Fruit fly (Drosophila melanogaster) whole organism, embryonic: Measurements from ENCODE around the gene Ubqn.
A peak's percentile ranks its signal among the peaks of the same experiment; 100 is the strongest.

Source experiments
- Adf1 ChIP-seq: fragments of 200-800 bp; sonication (Bioruptor generic); IDR thresholded peaks from 2 replicates; pipeline ENCODE4 v1.3.6; 2022; ENCODE audit warnings: missing biosample characterization, missing genetic modification characterization
- BtbVII ChIP-seq: fragments of 200-800 bp; sonication (Bioruptor generic); optimal IDR thresholded peaks from 3 replicates; lab custom pipeline; 2017; ENCODE audit warnings: missing biosample characterization, mild to moderate bottlenecking, missing genetic modification characterization
- Bteb2 ChIP-seq: fragments of 200-800 bp; sonication (Bioruptor generic); optimal IDR thresholded peaks from 2 replicates; lab custom pipeline; 2016; ENCODE audit warnings: missing biosample characterization, missing genetic modification characterization
- CG10431 ChIP-seq: fragments of 200-800 bp; sonication (Bioruptor generic); optimal IDR thresholded peaks from 3 replicates; lab custom pipeline; 2018; ENCODE audit warnings: missing biosample characterization, mild to moderate bottlenecking, missing genetic modification characterization
- CG10543 ChIP-seq: fragments of 200-800 bp; sonication (Bioruptor generic); optimal IDR thresholded peaks from 3 replicates; lab custom pipeline; 2017; ENCODE audit warnings: missing biosample characterization, mild to moderate bottlenecking, missing genetic modification characterization, moderate library complexity
- CG14014 ChIP-seq: fragments of 200-800 bp; sonication (Bioruptor generic); IDR thresholded peaks from 2 replicates; pipeline ENCODE4 v1.3.6; 2022; ENCODE audit warnings: missing biosample characterization, missing genetic modification characterization
- CG15479 ChIP-seq: fragments of 200-800 bp; sonication (Bioruptor generic); optimal IDR thresholded peaks from 3 replicates; lab custom pipeline; 2019; ENCODE audit warnings: missing biosample characterization, mild to moderate bottlenecking, missing genetic modification characterization, moderate library complexity
- CG17385 ChIP-seq: fragments of 200-800 bp; sonication (Bioruptor generic); optimal IDR thresholded peaks from 3 replicates; lab custom pipeline; 2018; ENCODE audit warnings: missing biosample characterization, mild to moderate bottlenecking, missing genetic modification characterization
- CG18599 ChIP-seq: fragments of 200-800 bp; sonication (Bioruptor generic); optimal IDR thresholded peaks from 3 replicates; lab custom pipeline; 2017; ENCODE audit warnings: missing biosample characterization, missing genetic modification characterization, mild to moderate bottlenecking, moderate library complexity, missing genetic modification reagents
- CG3163 ChIP-seq: fragments of 200-800 bp; sonication (Bioruptor generic); optimal IDR thresholded peaks from 3 replicates; lab custom pipeline; 2016; ENCODE audit warnings: missing biosample characterization, missing genetic modification characterization
- CG34224 ChIP-seq: fragments of 200-800 bp; sonication (Bioruptor generic); IDR thresholded peaks from 3 replicates; pipeline ENCODE4 v1.3.6; 2022; ENCODE audit warnings: missing biosample characterization, missing genetic modification characterization; ENCODE audit not compliant: partially characterized antibody
- CG34376 ChIP-seq: fragments of 200-800 bp; sonication (Bioruptor generic); optimal IDR thresholded peaks from 2 replicates; lab custom pipeline; 2018; ENCODE audit warnings: missing biosample characterization, mild to moderate bottlenecking, missing genetic modification characterization
- CG4360 ChIP-seq: fragments of 200-800 bp; sonication (Bioruptor generic); IDR thresholded peaks from 2 replicates; pipeline ENCODE4 v1.3.6; 2022; ENCODE audit warnings: missing biosample characterization, missing genetic modification characterization
- CG6175 ChIP-seq: fragments of 200-800 bp; sonication (Bioruptor generic); IDR thresholded peaks from 3 replicates; pipeline ENCODE4 v1.3.6; 2022; ENCODE audit warnings: missing biosample characterization, missing genetic modification characterization
- CG8478 ChIP-seq: fragments of >200 bp; optimal IDR thresholded peaks from 2 replicates; lab custom pipeline; 2018
- CG9727 ChIP-seq: fragments of 200-800 bp; sonication (Bioruptor generic); optimal IDR thresholded peaks from 3 replicates; lab custom pipeline; 2017; ENCODE audit warnings: missing biosample characterization, mild to moderate bottlenecking, missing genetic modification characterization
- D ChIP-seq, 2 experiments: fragments of 200-800 bp in 1 of 2; fragments of >200 bp in 1 of 2; sonication (Bioruptor generic) in 1 of 2; optimal IDR thresholded peaks; 2 replicates in 1 of 2; 3 replicates in 1 of 2; lab custom pipeline; 2017; ENCODE audit warnings: mild to moderate bottlenecking in 1 of 2, missing biosample characterization in 1 of 2, missing genetic modification characterization in 1 of 2, missing genetic modification reagents in 1 of 2
- Deaf1 ChIP-seq: fragments of 200-800 bp; optimal IDR thresholded peaks from 3 replicates; lab custom pipeline; 2019; ENCODE audit warnings: missing biosample characterization, mild to moderate bottlenecking, missing genetic modification characterization, moderate library complexity
- Dll ChIP-seq: fragments of 200-800 bp; sonication (Bioruptor generic); IDR thresholded peaks from 4 replicates; pipeline ENCODE4 v1.3.6; 2022; ENCODE audit warnings: missing biosample characterization, missing genetic modification characterization; ENCODE audit not compliant: partially characterized antibody
- Drgx ChIP-seq: fragments of 200-800 bp; sonication (Bioruptor generic); IDR thresholded peaks from 2 replicates; pipeline ENCODE4 v1.3.6; 2022; ENCODE audit warnings: missing biosample characterization, missing genetic modification characterization
- H2.0 ChIP-seq: fragments of 200-800 bp; sonication (Bioruptor generic); IDR thresholded peaks from 2 replicates; pipeline ENCODE4 v1.3.6; 2022; ENCODE audit warnings: missing biosample characterization, missing genetic modification characterization
- HLHmδ ChIP-seq: fragments of 200-800 bp; sonication (Bioruptor generic); optimal IDR thresholded peaks from 2 replicates; lab custom pipeline; 2018; ENCODE audit warnings: missing biosample characterization, mild to moderate bottlenecking, missing genetic modification characterization, moderate library complexity
- HmgD ChIP-seq: fragments of 200-800 bp; sonication (Bioruptor generic); optimal IDR thresholded peaks from 3 replicates; lab custom pipeline; 2016; ENCODE audit warnings: missing biosample characterization, missing genetic modification characterization
- HmgZ ChIP-seq: fragments of 200-800 bp; sonication (Bioruptor generic); optimal IDR thresholded peaks from 2 replicates; lab custom pipeline; 2018; ENCODE audit warnings: missing biosample characterization, mild to moderate bottlenecking, missing genetic modification characterization
- Lhr ChIP-seq: fragments of 200-800 bp; sonication (Bioruptor generic); optimal IDR thresholded peaks from 3 replicates; lab custom pipeline; 2017; ENCODE audit warnings: mild to moderate bottlenecking, missing biosample characterization, missing genetic modification reagents, missing genetic modification characterization
- MESR4 ChIP-seq: fragments of 200-800 bp; sonication (Bioruptor generic); optimal IDR thresholded peaks from 2 replicates; lab custom pipeline; 2018; ENCODE audit warnings: missing biosample characterization, mild to moderate bottlenecking, missing genetic modification characterization, moderate library complexity
- Med ChIP-seq: fragments of 200-800 bp; sonication (Bioruptor generic); peaks from one replicate; lab custom pipeline; 2016; ENCODE audit warnings: missing biosample characterization, missing genetic modification characterization, mild to moderate bottlenecking, inconsistent platforms, moderate library complexity
- Myb ChIP-seq: fragments of 200-800 bp; sonication (Bioruptor generic); optimal IDR thresholded peaks from 2 replicates; lab custom pipeline; 2016; ENCODE audit warnings: missing biosample characterization, missing genetic modification characterization
- Nf-YA ChIP-seq: fragments of 200-800 bp; sonication (Bioruptor generic); IDR thresholded peaks from 2 replicates; pipeline ENCODE4 v1.3.6; 2022; ENCODE audit warnings: missing biosample characterization, missing genetic modification characterization
- Opbp ChIP-seq: fragments of 200-800 bp; sonication (Bioruptor generic); IDR thresholded peaks from 3 replicates; pipeline ENCODE4 v1.3.6; 2022; ENCODE audit warnings: missing biosample characterization, missing genetic modification characterization; ENCODE audit not compliant: partially characterized antibody
- Sox102F ChIP-seq: fragments of 200-800 bp; sonication (Bioruptor generic); optimal IDR thresholded peaks from 2 replicates; lab custom pipeline; 2018; ENCODE audit warnings: missing biosample characterization, mild to moderate bottlenecking, missing genetic modification characterization, moderate library complexity
- Sry-δ ChIP-seq: fragments of 200-800 bp; sonication (Bioruptor generic); optimal IDR thresholded peaks from 2 replicates; lab custom pipeline; 2016; ENCODE audit warnings: missing biosample characterization, missing genetic modification characterization
- Tbp ChIP-seq: fragments of >200 bp; optimal IDR thresholded peaks from 2 replicates; lab custom pipeline; 2018; ENCODE audit warnings: missing biosample characterization, missing genetic modification characterization
- Xbp1 ChIP-seq: fragments of 200-800 bp; sonication (Bioruptor generic); optimal IDR thresholded peaks from 3 replicates; lab custom pipeline; 2016; ENCODE audit warnings: missing biosample characterization, mild to moderate bottlenecking, missing genetic modification characterization
- YL-1 ChIP-seq: fragments of 200-800 bp; sonication (Bioruptor generic); optimal IDR thresholded peaks from 3 replicates; lab custom pipeline; 2017; ENCODE audit warnings: missing biosample characterization, mild to moderate bottlenecking, missing genetic modification characterization
- cg ChIP-seq: fragments of 200-800 bp; sonication (Bioruptor generic); optimal IDR thresholded peaks from 3 replicates; lab custom pipeline; 2019; ENCODE audit warnings: missing biosample characterization, mild to moderate bottlenecking, missing genetic modification characterization, moderate library complexity
- chinmo ChIP-seq: fragments of 200-800 bp; sonication (Bioruptor generic); IDR thresholded peaks from 4 replicates; pipeline ENCODE4 v1.3.6; 2022; ENCODE audit warnings: missing biosample characterization, missing genetic modification characterization; ENCODE audit not compliant: partially characterized antibody
- chm ChIP-seq: fragments of 200-800 bp; sonication (Bioruptor generic); IDR thresholded peaks from 2 replicates; pipeline ENCODE4 v1.3.6; 2022; ENCODE audit warnings: missing biosample characterization, missing genetic modification characterization
- dmrt99B ChIP-seq: fragments of 200-800 bp; sonication (Bioruptor generic); optimal IDR thresholded peaks from 2 replicates; lab custom pipeline; 2018; ENCODE audit warnings: missing biosample characterization, mild to moderate bottlenecking, missing genetic modification characterization, moderate library complexity
- gcm ChIP-seq: fragments of 200-800 bp; sonication (Bioruptor generic); optimal IDR thresholded peaks from 2 replicates; lab custom pipeline; 2019; ENCODE audit warnings: missing biosample characterization, mild to moderate bottlenecking, missing genetic modification characterization, moderate library complexity
- lola ChIP-seq, 3 experiments: fragments of >200 bp in 2 of 3; fragments of 200-800 bp in 1 of 3; sonication (Bioruptor generic) in 1 of 3; optimal IDR thresholded peaks; 2 replicates each; lab custom pipeline; 2017 to 2019; ENCODE audit warnings: missing biosample characterization in 3 of 3, missing genetic modification characterization in 3 of 3, mild to moderate bottlenecking in 1 of 3, moderate library complexity in 1 of 3
- pros ChIP-seq: fragments of 200-800 bp; sonication (Bioruptor generic); optimal IDR thresholded peaks from 3 replicates; lab custom pipeline; 2019; ENCODE audit warnings: missing biosample characterization, mild to moderate bottlenecking, missing genetic modification characterization, moderate library complexity
- sens ChIP-seq: fragments of 200-800 bp; sonication (Bioruptor generic); peaks from one replicate; lab custom pipeline; 2016; ENCODE audit warnings: missing biosample characterization, missing genetic modification characterization
- tll ChIP-seq, 2 experiments: fragments of 200-800 bp in 1 of 2; fragments of >200 bp in 1 of 2; sonication (Bioruptor generic) in 1 of 2; optimal IDR thresholded peaks; 2 replicates each; lab custom pipeline; 2017 to 2019; ENCODE audit warnings: missing biosample characterization in 2 of 2, missing genetic modification characterization in 2 of 2, mild to moderate bottlenecking in 1 of 2, moderate library complexity in 1 of 2

Ubqn gene

DNA sequence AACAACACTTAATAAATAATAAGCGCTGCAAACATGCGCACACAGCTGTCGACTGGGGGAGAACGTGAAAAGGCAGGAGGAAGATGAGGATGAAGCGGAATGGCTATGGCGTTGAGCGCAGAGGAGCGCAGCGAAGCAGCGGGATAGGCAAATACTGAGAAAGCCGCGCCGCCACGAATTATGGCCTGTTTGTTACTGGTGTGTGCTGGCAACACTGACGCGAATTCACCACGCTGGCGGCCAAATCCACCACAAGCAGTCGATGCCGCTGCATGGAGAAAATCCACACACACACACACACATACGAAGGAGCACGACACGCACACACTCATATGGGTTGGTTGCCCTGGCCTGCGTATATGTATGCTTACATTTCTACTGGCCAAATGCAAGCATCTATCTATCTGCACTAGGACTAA is 46.6 kb upstream of the Ubqn start (continued):
- no peak for TF ChIP-seq gcm (GFP tag; lab: Kevin White, UChicago)
- no peak for TF ChIP-seq Bteb2 (GFP tag; lab: Kevin White, UChicago)
- peak; percentile 10 for TF ChIP-seq HmgD (GFP tag; lab: Kevin White, UChicago)
- TF ChIP-seq Sry-δ (GFP tag; lab: Kevin White, UChicago), result no peak
- no peak for TF ChIP-seq CG9727 (GFP tag; lab: Kevin White, UChicago)
- TF ChIP-seq Myb (GFP tag; lab: Kevin White, UChicago), result no peak
- no peak for TF ChIP-seq CG10431 (GFP tag; lab: Kevin White, UChicago)
- peak; percentile 80 for TF ChIP-seq HLHmδ (GFP tag; lab: Kevin White, UChicago)
- no peak for TF ChIP-seq tll (GFP tag; optimal IDR thresholded peaks at IDR 0.05; lab: Kevin White, UChicago)

DNA sequence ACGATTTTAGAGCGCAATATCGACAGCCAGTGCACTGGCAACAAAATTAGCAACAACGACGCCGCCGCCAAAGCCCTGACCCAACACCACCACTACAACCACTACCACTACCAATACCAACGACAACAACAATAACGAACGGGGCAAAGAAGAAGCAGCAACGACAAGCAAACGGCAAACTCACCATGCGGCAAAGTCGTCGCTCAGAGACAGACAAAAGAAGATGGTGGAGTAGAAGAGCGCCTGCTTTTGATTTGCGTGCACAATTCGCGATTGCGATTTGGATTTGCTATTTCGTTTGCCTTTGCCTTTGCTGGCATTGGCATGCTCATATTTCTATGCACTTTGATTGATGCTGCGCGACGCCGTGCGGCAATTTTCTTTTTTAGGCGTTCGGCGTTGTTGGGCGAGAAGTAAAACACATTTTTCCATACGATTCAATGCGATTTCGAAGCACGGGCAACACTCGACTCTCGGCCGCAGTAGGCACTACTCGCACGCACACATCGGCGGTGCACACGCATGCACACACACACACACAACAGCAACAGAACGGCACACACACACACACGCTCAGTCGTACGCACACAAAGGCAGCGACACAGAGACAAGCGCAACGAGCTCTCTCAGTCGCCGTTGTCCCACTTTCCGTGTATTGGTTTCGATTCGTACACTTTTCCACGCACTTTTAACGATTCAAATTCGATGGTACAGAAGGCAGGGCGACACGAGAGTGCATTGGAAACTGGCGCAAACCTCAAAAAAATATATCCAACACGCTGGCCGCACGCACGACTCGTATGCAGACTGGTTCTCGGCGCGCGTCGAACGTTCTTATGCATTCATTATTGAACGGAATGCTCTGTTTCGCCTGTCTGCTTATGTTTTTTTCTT is 45.9 kb upstream of the Ubqn start:
- peak; percentile 47 for TF ChIP-seq Tbp (GFP tag; lab: Kevin White, UChicago)
- no peak for TF ChIP-seq BtbVII (GFP tag; lab: Kevin White, UChicago)
- peak; percentile 90 for TF ChIP-seq MESR4 (GFP tag; lab: Kevin White, UChicago)
- TF ChIP-seq CG18599 (GFP tag; lab: Kevin White, UChicago), result peak; percentile 4
- peak; percentile 96 for TF ChIP-seq cg (GFP tag; lab: Kevin White, UChicago)
- TF ChIP-seq Dll (GFP tag; lab: Robert Waterston, UW), result 0 out of 4 replicates have a peak, but pooled peaks have one; percentile 15
- peak; percentile 88; the same call in 2 of the 4 replicates for TF ChIP-seq chinmo (GFP tag; lab: Robert Waterston, UW)
- no peak for TF ChIP-seq H2.0 (GFP tag; lab: Robert Waterston, UW)
- peak; percentile 18 for TF ChIP-seq YL-1
- TF ChIP-seq Med (GFP tag; lab: Kevin White, UChicago), result peak; percentile 79
- TF ChIP-seq pros (GFP tag; lab: Kevin White, UChicago), result peak; percentile 56
- TF ChIP-seq chm (GFP tag; lab: Robert Waterston, UW), result 0 out of 2 replicates have a peak, but pooled peaks have one; percentile 8
- TF ChIP-seq Sox102F, result no peak
- TF ChIP-seq Deaf1 (tag; lab: Kevin White, UChicago), result peak; percentile 62
- peak; percentile 57 for TF ChIP-seq HLHmδ (GFP tag; lab: Kevin White, UChicago)
- 0 out of 3 replicates have a peak, but pooled peaks have one; percentile 6 for TF ChIP-seq CG6175 (GFP tag; lab: Robert Waterston, UW)
- TF ChIP-seq CG15479 (GFP tag; lab: Kevin White, UChicago), result peak; percentile 95
- no peak for TF ChIP-seq CG14014 (GFP tag; lab: Robert Waterston, UW)
- TF ChIP-seq CG4360 (GFP tag; lab: Robert Waterston, UW), result peak; percentile 57
- no peak for TF ChIP-seq CG3163
- no peak for TF ChIP-seq Nf-YA (GFP tag; lab: Robert Waterston, UW)
- TF ChIP-seq dmrt99B (tag; lab: Kevin White, UChicago), result no peak
- TF ChIP-seq Xbp1, result no peak
- peak; percentile 4 for TF ChIP-seq sens
- TF ChIP-seq Lhr, result no peak
- TF ChIP-seq CG8478 (lab: Kevin White, UChicago), result peak; percentile 95
- peak in 1 of 3 experiments; percentile 80 for TF ChIP-seq lola (GFP tag; optimal IDR thresholded peaks at IDR 0.05; lab: Kevin White, UChicago)
- TF ChIP-seq CG10543 (GFP tag; lab: Kevin White, UChicago), result no peak
- peak; percentile 19 for TF ChIP-seq D (optimal IDR thresholded peaks at IDR 0.05; lab: Kevin White, UChicago)
- TF ChIP-seq D (GFP tag; optimal IDR thresholded peaks at IDR 0.05; lab: Kevin White, UChicago), result no peak
- TF ChIP-seq CG17385 (GFP tag; lab: Kevin White, UChicago), result peak; percentile 93
- TF ChIP-seq Opbp, result 0 out of 3 replicates have a peak, but pooled peaks have one; percentile 8
- TF ChIP-seq Adf1, result peak; percentile 77
- peak; percentile 47 for TF ChIP-seq CG34376 (GFP tag; lab: Kevin White, UChicago)
- TF ChIP-seq HmgZ (tag; lab: Kevin White, UChicago), result peak; percentile 15
- TF ChIP-seq CG34224 (GFP tag; lab: Robert Waterston, UW), result 0 out of 3 replicates have a peak, but pooled peaks have one; percentile 21
- TF ChIP-seq Drgx, result 0 out of 2 replicates have a peak, but pooled peaks have one; percentile 11
